Worm (Caenorhabditis elegans) whole organism, L3 larva: ENCODE measurements around the gene fbxa-56.

Source experiments
- aly-2 ChIP-seq: fragments of 150-350 bp; optimal IDR thresholded peaks from 2 replicates; lab custom pipeline; 2014; ENCODE audit warnings: missing biosample characterization, missing genetic modification characterization
- fkh-10 ChIP-seq: sonication (generic microtip); optimal IDR thresholded peaks from 2 replicates; lab custom pipeline; 2017; ENCODE audit warnings: missing biosample characterization, missing genetic modification reagents, missing genetic modification characterization
- jun-1 ChIP-seq: fragments of 150-350 bp; optimal IDR thresholded peaks from 2 replicates; lab custom pipeline; 2014; ENCODE audit warnings: missing biosample characterization, missing genetic modification reagents, missing genetic modification characterization
- lsy-12 ChIP-seq: sonication (generic microtip); optimal IDR thresholded peaks from 2 replicates; lab custom pipeline; 2016; ENCODE audit warnings: mild to moderate bottlenecking, missing genetic modification characterization, missing compliant biosample characterization

- TF ChIP-seq aly-2 (tag; lab: Kevin White, UChicago) = no peak
- no peak for TF ChIP-seq lsy-12 (tag; lab: Kevin White, UChicago)
- no peak for TF ChIP-seq fkh-10 (GFP tag; lab: Kevin White, UChicago)
- no peak for TF ChIP-seq jun-1
Observed at ce11 chrIII:891014-891413, 46.8 kb downstream of the fbxa-56 start, which contains the start of gene T24C4.10.
